Fruit fly (Drosophila melanogaster) whole organism, embryonic: ENCODE measurements around the gene Awh.

Source experiments
- Antp ChIP-seq: fragments of 200-800 bp; sonication (Bioruptor generic); optimal IDR thresholded peaks from 3 replicates; lab custom pipeline; 2016; ENCODE audit warnings: missing biosample characterization, missing genetic modification characterization
- C15 ChIP-seq: fragments of 200-800 bp; sonication (Bioruptor generic); IDR thresholded peaks from 3 replicates; pipeline ENCODE4 v1.3.6; 2022; ENCODE audit warnings: missing biosample characterization, missing genetic modification characterization
- CG10321 ChIP-seq: fragments of 200-800 bp; sonication (Bioruptor generic); IDR thresholded peaks from 2 replicates; pipeline ENCODE4 v1.3.6; 2022; ENCODE audit warnings: missing biosample characterization, missing genetic modification characterization
- CG11696 ChIP-seq: fragments of 200-800 bp; sonication (Bioruptor generic); IDR thresholded peaks from 2 replicates; pipeline ENCODE4 v1.3.6; 2022; ENCODE audit warnings: missing biosample characterization, missing genetic modification characterization
- CG12104 ChIP-seq: fragments of 200-800 bp; sonication (Bioruptor generic); optimal IDR thresholded peaks from 3 replicates; lab custom pipeline; 2016; ENCODE audit warnings: missing biosample characterization, missing genetic modification characterization
- CG12769 ChIP-seq: fragments of 200-800 bp; sonication (Bioruptor generic); optimal IDR thresholded peaks from 2 replicates; lab custom pipeline; 2019; ENCODE audit warnings: missing biosample characterization, mild to moderate bottlenecking, missing genetic modification characterization, moderate library complexity
- CG14667 ChIP-seq: fragments of 200-800 bp; sonication (Bioruptor generic); IDR thresholded peaks from 2 replicates; pipeline ENCODE4 v1.3.6; 2022; ENCODE audit warnings: missing biosample characterization, missing genetic modification characterization
- CG14860 ChIP-seq: fragments of 200-800 bp; sonication (Bioruptor generic); IDR thresholded peaks from 3 replicates; pipeline ENCODE4 v1.3.6; 2022; ENCODE audit warnings: missing biosample characterization, missing genetic modification characterization; ENCODE audit not compliant: partially characterized antibody
- CG15073 ChIP-seq: fragments of 200-800 bp; sonication (Bioruptor generic); optimal IDR thresholded peaks from 2 replicates; lab custom pipeline; 2016; ENCODE audit warnings: missing biosample characterization, missing genetic modification characterization
- CG1602 ChIP-seq: fragments of 200-800 bp; sonication (Bioruptor generic); optimal IDR thresholded peaks from 3 replicates; lab custom pipeline; 2016; ENCODE audit warnings: missing biosample characterization, missing genetic modification characterization
- CG1603 ChIP-seq: fragments of 200-800 bp; sonication (Bioruptor generic); optimal IDR thresholded peaks from 2 replicates; lab custom pipeline; 2019; ENCODE audit warnings: missing biosample characterization, mild to moderate bottlenecking, missing genetic modification characterization, moderate library complexity
- CG16813 ChIP-seq: fragments of 200-800 bp; sonication (Bioruptor generic); IDR thresholded peaks from 3 replicates; pipeline ENCODE4 v1.3.6; 2022; ENCODE audit warnings: missing biosample characterization, missing genetic modification characterization; ENCODE audit not compliant: partially characterized antibody
- CG17568 ChIP-seq: fragments of 200-800 bp; sonication (Bioruptor generic); optimal IDR thresholded peaks from 2 replicates; lab custom pipeline; 2018; ENCODE audit warnings: missing biosample characterization, mild to moderate bottlenecking, missing genetic modification characterization, moderate library complexity
- CG18262 ChIP-seq: fragments of 200-800 bp; optimal IDR thresholded peaks from 3 replicates; lab custom pipeline; 2019; ENCODE audit warnings: missing biosample characterization, mild to moderate bottlenecking, missing genetic modification characterization, moderate library complexity
- CG18599 ChIP-seq: fragments of 200-800 bp; sonication (Bioruptor generic); optimal IDR thresholded peaks from 3 replicates; lab custom pipeline; 2017; ENCODE audit warnings: missing biosample characterization, missing genetic modification characterization, mild to moderate bottlenecking, moderate library complexity, missing genetic modification reagents
- CG32772 ChIP-seq: fragments of 200-800 bp; sonication (Bioruptor generic); IDR thresholded peaks from 2 replicates; pipeline ENCODE4 v1.3.6; 2022; ENCODE audit warnings: missing biosample characterization, missing genetic modification characterization
- CG5245 ChIP-seq: fragments of 200-800 bp; sonication (Bioruptor generic); optimal IDR thresholded peaks from 3 replicates; lab custom pipeline; 2016; ENCODE audit warnings: missing biosample characterization, missing genetic modification characterization
- CG6689 ChIP-seq: fragments of 200-800 bp; sonication (Bioruptor generic); IDR thresholded peaks from 2 replicates; pipeline ENCODE4 v1.3.6; 2022; ENCODE audit warnings: missing biosample characterization, missing genetic modification characterization
- CG7839 ChIP-seq: fragments of 200-800 bp; sonication (Bioruptor generic); optimal IDR thresholded peaks from 3 replicates; lab custom pipeline; 2018; ENCODE audit warnings: missing biosample characterization, mild to moderate bottlenecking, missing genetic modification characterization, moderate library complexity
- CG8089 ChIP-seq: fragments of 200-800 bp; sonication (Bioruptor generic); optimal IDR thresholded peaks from 3 replicates; lab custom pipeline; 2016; ENCODE audit warnings: missing biosample characterization, missing genetic modification characterization
- CG9932 ChIP-seq: fragments of 200-800 bp; sonication (Bioruptor generic); IDR thresholded peaks from 2 replicates; pipeline ENCODE4 v1.3.6; 2022; ENCODE audit warnings: missing biosample characterization, missing genetic modification characterization
- Dip3 ChIP-seq: fragments of 200-800 bp; sonication (Bioruptor generic); optimal IDR thresholded peaks from 3 replicates; lab custom pipeline; 2016; ENCODE audit warnings: missing biosample characterization, missing genetic modification characterization
- Hand ChIP-seq: fragments of 200-800 bp; sonication (Bioruptor generic); optimal IDR thresholded peaks from 2 replicates; lab custom pipeline; 2017; ENCODE audit warnings: mild to moderate bottlenecking, missing biosample characterization, missing genetic modification reagents, missing genetic modification characterization
- HmgD ChIP-seq: fragments of 200-800 bp; sonication (Bioruptor generic); optimal IDR thresholded peaks from 3 replicates; lab custom pipeline; 2016; ENCODE audit warnings: missing biosample characterization, missing genetic modification characterization
- MESR4 ChIP-seq: fragments of 200-800 bp; sonication (Bioruptor generic); optimal IDR thresholded peaks from 2 replicates; lab custom pipeline; 2018; ENCODE audit warnings: missing biosample characterization, mild to moderate bottlenecking, missing genetic modification characterization, moderate library complexity
- MTF-1 ChIP-seq: fragments of 200-800 bp; sonication (Bioruptor generic); optimal IDR thresholded peaks from 2 replicates; lab custom pipeline; 2018; ENCODE audit warnings: missing biosample characterization, mild to moderate bottlenecking, missing genetic modification characterization, borderline replicate concordance
- al ChIP-seq: fragments of 200-800 bp; sonication (Bioruptor generic); IDR thresholded peaks from 2 replicates; pipeline ENCODE4 v1.3.6; 2022; ENCODE audit warnings: missing biosample characterization, missing genetic modification characterization
- ap ChIP-seq: fragments of 200-800 bp; sonication (Bioruptor generic); IDR thresholded peaks from 2 replicates; pipeline ENCODE4 v1.3.6; 2022; ENCODE audit warnings: missing biosample characterization, missing genetic modification characterization
- cas ChIP-seq: fragments of 200-800 bp; sonication (Bioruptor generic); IDR thresholded peaks from 2 replicates; pipeline ENCODE4 v1.3.6; 2022; ENCODE audit warnings: missing biosample characterization, missing genetic modification characterization
- croc ChIP-seq: fragments of 200-800 bp; sonication (Bioruptor generic); conservative IDR thresholded peaks from 3 replicates; pipeline ENCODE4 v1.3.6; 2022; ENCODE audit warnings: missing biosample characterization, missing genetic modification characterization
- cwo ChIP-seq: fragments of 200-800 bp; sonication (Bioruptor generic); optimal IDR thresholded peaks from 3 replicates; lab custom pipeline; 2017; ENCODE audit warnings: missing biosample characterization, missing genetic modification characterization, mild to moderate bottlenecking, moderate library complexity, missing genetic modification reagents
- dmrt11E ChIP-seq: fragments of 200-800 bp; sonication (Bioruptor generic); optimal IDR thresholded peaks from 3 replicates; lab custom pipeline; 2018; ENCODE audit warnings: missing biosample characterization, mild to moderate bottlenecking, missing genetic modification characterization, moderate library complexity
- her ChIP-seq: fragments of 200-800 bp; sonication (Bioruptor generic); optimal IDR thresholded peaks from 2 replicates; lab custom pipeline; 2016; ENCODE audit warnings: missing biosample characterization, missing genetic modification characterization
- kay ChIP-seq: fragments of 200-800 bp; sonication (Bioruptor generic); optimal IDR thresholded peaks from 2 replicates; lab custom pipeline; 2016; ENCODE audit warnings: missing biosample characterization, missing genetic modification characterization
- lilli ChIP-seq: fragments of 200-800 bp; sonication (Bioruptor generic); optimal IDR thresholded peaks from 3 replicates; lab custom pipeline; 2016; ENCODE audit warnings: missing biosample characterization, missing genetic modification characterization
- lola ChIP-seq, 3 experiments: fragments of >200 bp in 2 of 3; fragments of 200-800 bp in 1 of 3; sonication (Bioruptor generic) in 1 of 3; optimal IDR thresholded peaks; 2 replicates each; lab custom pipeline; 2017 to 2019; ENCODE audit warnings: missing biosample characterization in 3 of 3, missing genetic modification characterization in 3 of 3, mild to moderate bottlenecking in 1 of 3, moderate library complexity in 1 of 3
- mam ChIP-seq: fragments of 200-800 bp; sonication (Bioruptor generic); optimal IDR thresholded peaks from 3 replicates; lab custom pipeline; 2016; ENCODE audit warnings: missing biosample characterization, missing genetic modification characterization
- nom ChIP-seq: fragments of 200-800 bp; sonication (Bioruptor generic); optimal IDR thresholded peaks from 2 replicates; lab custom pipeline; 2017; ENCODE audit warnings: missing biosample characterization, missing genetic modification characterization, mild to moderate bottlenecking, moderate library complexity, missing genetic modification reagents
- otp ChIP-seq: fragments of 200-800 bp; sonication (Bioruptor generic); IDR thresholded peaks from 3 replicates; pipeline ENCODE4, ENCODE4 v1.3.6; 2022; ENCODE audit warnings: missing biosample characterization, missing genetic modification characterization
- pho ChIP-seq: fragments of 200-800 bp; sonication (Bioruptor generic); optimal IDR thresholded peaks from 2 replicates; lab custom pipeline; 2016; ENCODE audit warnings: missing biosample characterization, missing genetic modification characterization
- rib ChIP-seq: fragments of 200-800 bp; sonication (Bioruptor generic); IDR thresholded peaks from 2 replicates; pipeline ENCODE4 v1.3.6; 2022; ENCODE audit warnings: missing biosample characterization, missing genetic modification characterization
- sc ChIP-seq, 3 experiments: fragments of >200 bp in 2 of 3; fragments of 200-800 bp in 1 of 3; sonication (Bioruptor generic) in 1 of 3; optimal IDR thresholded peaks; 2 replicates in 2 of 3; 3 replicates in 1 of 3; lab custom pipeline; 2017; ENCODE audit warnings: mild to moderate bottlenecking in 1 of 3, missing biosample characterization in 1 of 3, missing genetic modification characterization in 1 of 3, missing genetic modification reagents in 1 of 3
- seq ChIP-seq: fragments of 200-800 bp; sonication (Bioruptor generic); IDR thresholded peaks from 2 replicates; pipeline ENCODE4 v1.3.6; 2022; ENCODE audit warnings: missing biosample characterization, missing genetic modification characterization
- shn ChIP-seq: fragments of 200-800 bp; sonication (Bioruptor generic); optimal IDR thresholded peaks from 3 replicates; lab custom pipeline; 2016; ENCODE audit warnings: missing biosample characterization, missing genetic modification characterization
- sim ChIP-seq: fragments of 200-800 bp; sonication (Bioruptor generic); IDR thresholded peaks from 2 replicates; pipeline ENCODE4 v1.3.6; 2022; ENCODE audit warnings: missing biosample characterization, missing genetic modification characterization
- slp2 ChIP-seq: fragments of 200-800 bp; sonication (Bioruptor generic); optimal IDR thresholded peaks from 2 replicates; lab custom pipeline; 2016; ENCODE audit warnings: missing biosample characterization, missing genetic modification characterization
- sob ChIP-seq: fragments of 200-800 bp; sonication (Bioruptor generic); IDR thresholded peaks from 2 replicates; pipeline ENCODE4 v1.3.6; 2022; ENCODE audit warnings: missing biosample characterization, missing genetic modification characterization
- tgo ChIP-seq: fragments of 200-800 bp; sonication (Bioruptor generic); IDR thresholded peaks from 3 replicates; pipeline ENCODE4 v1.3.6; 2022; ENCODE audit warnings: missing biosample characterization, missing genetic modification characterization
- twi ChIP-seq: fragments of 200-800 bp; optimal IDR thresholded peaks from 2 replicates; lab custom pipeline; 2019; ENCODE audit warnings: missing biosample characterization, mild to moderate bottlenecking, missing genetic modification characterization, moderate library complexity
- z ChIP-seq: fragments of 200-800 bp; sonication (Bioruptor generic); IDR thresholded peaks from 3 replicates; pipeline ENCODE4 v1.3.6; 2022; ENCODE audit warnings: missing biosample characterization, missing genetic modification characterization
- zf30C ChIP-seq: fragments of 200-800 bp; sonication (Bioruptor generic); optimal IDR thresholded peaks from 3 replicates; lab custom pipeline; 2018; ENCODE audit warnings: missing biosample characterization, mild to moderate bottlenecking, missing genetic modification characterization

Gene Awh

DNA sequence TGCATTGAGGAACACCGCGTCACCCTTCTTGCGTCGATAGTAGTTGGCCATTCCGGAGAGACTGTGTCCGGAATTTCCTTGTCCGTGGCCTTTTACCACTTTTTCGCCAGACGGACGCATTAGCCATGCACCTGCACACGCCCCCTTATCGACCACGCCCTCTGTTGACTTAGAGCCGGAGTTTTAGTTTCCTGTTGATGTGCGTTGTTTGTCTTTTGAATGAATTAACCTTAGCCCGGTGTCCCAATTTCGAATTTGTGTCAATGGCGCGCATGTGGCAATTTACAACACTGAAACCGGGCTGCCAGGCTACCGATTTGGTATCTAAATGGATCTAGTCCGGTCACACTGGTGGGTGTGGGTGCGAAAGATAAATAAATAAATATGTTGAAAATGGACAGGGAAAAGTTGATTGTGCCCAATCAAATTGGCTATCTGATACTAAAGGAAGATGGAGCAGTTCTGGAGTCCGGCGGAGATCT, 50.6 kb downstream of the Awh start, which contains the start of the genes Gr63a and Lamtor4 (continued):
- TF ChIP-seq cas (GFP tag; lab: Robert Waterston, UW) (no peak), zf30C (GFP tag; lab: Kevin White, UChicago) (no peak), lola (GFP tag; optimal IDR thresholded peaks at IDR 0.05; lab: Kevin White, UChicago) (peak in 1 of 3 experiments; percentile 3), CG14860 (GFP tag; lab: Robert Waterston, UW) (no peak), rib (GFP tag; lab: Robert Waterston, UW) (no peak), CG11696 (GFP tag; lab: Robert Waterston, UW) (no peak), croc (no peak), CG9932 (GFP tag; lab: Robert Waterston, UW) (peak; percentile 46; the same call in 1 of the 2 replicates), sob (GFP tag; lab: Robert Waterston, UW) (peak; percentile 24; the same call in 1 of the 2 replicates), CG16813 (GFP tag; lab: Robert Waterston, UW) (no peak), tgo (GFP tag; lab: Robert Waterston, UW) (no peak), z (GFP tag; lab: Robert Waterston, UW) (no peak; the same call in 2 of the 3 replicates), Hand (no peak), MESR4 (GFP tag; lab: Kevin White, UChicago) (peak; percentile 77), CG17568 (no peak), lilli (GFP tag; lab: Kevin White, UChicago) (peak; percentile 3), CG15073 (GFP tag; lab: Kevin White, UChicago) (no peak), CG6689 (GFP tag; lab: Robert Waterston, UW) (no peak), CG1603 (tag; lab: Kevin White, UChicago) (peak; percentile 69), sim (GFP tag; lab: Robert Waterston, UW) (no peak), CG5245 (GFP tag; lab: Kevin White, UChicago) (no peak), CG12769 (tag; lab: Kevin White, UChicago) (peak; percentile 27), CG14667 (GFP tag; lab: Robert Waterston, UW) (no peak), MTF-1 (GFP tag; lab: Kevin White, UChicago) (no peak), CG1602 (GFP tag; lab: Kevin White, UChicago) (no peak), nom (GFP tag; lab: Kevin White, UChicago) (no peak), CG32772 (no peak), CG18262 (tag; lab: Kevin White, UChicago) (no peak), CG8089 (GFP tag; lab: Kevin White, UChicago) (no peak), otp (GFP tag; lab: Robert Waterston, UW) (no peak), al (GFP tag; lab: Robert Waterston, UW) (no peak), C15 (no peak), ap (GFP tag; lab: Robert Waterston, UW) (no peak), cwo (no peak), twi (tag; lab: Kevin White, UChicago) (no peak), Antp (GFP tag; lab: Kevin White, UChicago) (no peak), sc (optimal IDR thresholded peaks at IDR 0.05; lab: Kevin White, UChicago) (no peak), sc (GFP tag; optimal IDR thresholded peaks at IDR 0.05; lab: Kevin White, UChicago) (no peak), CG12104 (GFP tag; lab: Kevin White, UChicago) (no peak), dmrt11E (tag; lab: Kevin White, UChicago) (no peak), her (GFP tag; lab: Kevin White, UChicago) (peak; percentile 41), HmgD (GFP tag; lab: Kevin White, UChicago) (no peak), seq (no peak), slp2 (GFP tag; lab: Kevin White, UChicago) (no peak), mam (peak; percentile 24), shn (GFP tag; lab: Kevin White, UChicago) (no peak), CG10321 (no peak), pho (GFP tag; lab: Kevin White, UChicago) (no peak), CG7839 (tag; lab: Kevin White, UChicago) (no peak), Dip3 (no peak), kay (GFP tag; lab: Kevin White, UChicago) (no peak), CG18599 (GFP tag; lab: Kevin White, UChicago) (no peak)
